Worm (Caenorhabditis elegans) whole organism, L4/young adult: ENCODE measurements around the gene lgc-31.

Experiments
- W03F9.2 ChIP-seq: fragments of 150-350 bp; optimal IDR thresholded peaks from 2 replicates; lab custom pipeline; 2014; ENCODE audit warnings: missing biosample characterization, missing genetic modification characterization
- dao-5 ChIP-seq: sonication (generic microtip); optimal IDR thresholded peaks from 2 replicates; lab custom pipeline; 2016; ENCODE audit warnings: missing genotype, missing genetic modification characterization, moderate library complexity, missing compliant biosample characterization
- him-1 ChIP-seq: sonication (generic microtip); optimal IDR thresholded peaks from 2 replicates; lab custom pipeline; 2016; ENCODE audit warnings: missing genotype, missing genetic modification reagents, missing genetic modification characterization, missing compliant biosample characterization

DNA sequence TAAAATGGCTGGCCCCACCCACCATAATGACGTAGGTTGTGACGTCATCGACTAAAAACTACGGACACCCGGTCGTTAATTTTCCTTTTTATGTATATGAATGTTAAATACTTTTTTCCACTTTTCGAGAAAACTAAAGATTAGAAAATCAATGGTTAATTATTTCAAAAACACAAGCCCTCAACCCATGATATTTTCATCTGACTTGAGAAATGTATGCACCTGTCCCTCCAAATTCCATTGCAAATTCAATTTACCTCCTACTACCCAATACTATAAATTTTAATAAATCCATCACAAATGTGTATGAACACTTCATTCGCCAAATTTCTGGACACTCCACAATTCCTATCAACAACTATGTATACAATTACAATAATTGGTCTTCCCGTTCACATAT, 7.2 kb upstream of the lgc-31 start, which contains the start of gene srh-276:
- TF ChIP-seq dao-5 (tag; lab: Kevin White, UChicago) (no peak), him-1 (tag; lab: Kevin White, UChicago) (no peak), W03F9.2 (tag; lab: Kevin White, UChicago) (no peak)
